Fruit fly (Drosophila melanogaster): ENCODE measurements around the gene Oseg4.

dm6 chr3L:1702367-1702927 lies 33.1 kb downstream of the Oseg4 start, which contains the start of gene CG13931:
- TF ChIP-seq CG8478 (optimal IDR thresholded peaks at IDR 0.05) (no peak), CTCF (optimal IDR thresholded peaks at IDR 0.05) (no peak)

All from S2 (cell line).